Worm (Caenorhabditis elegans): ENCODE results near the gene T22D1.17.

Gene T22D1.17

DNA sequence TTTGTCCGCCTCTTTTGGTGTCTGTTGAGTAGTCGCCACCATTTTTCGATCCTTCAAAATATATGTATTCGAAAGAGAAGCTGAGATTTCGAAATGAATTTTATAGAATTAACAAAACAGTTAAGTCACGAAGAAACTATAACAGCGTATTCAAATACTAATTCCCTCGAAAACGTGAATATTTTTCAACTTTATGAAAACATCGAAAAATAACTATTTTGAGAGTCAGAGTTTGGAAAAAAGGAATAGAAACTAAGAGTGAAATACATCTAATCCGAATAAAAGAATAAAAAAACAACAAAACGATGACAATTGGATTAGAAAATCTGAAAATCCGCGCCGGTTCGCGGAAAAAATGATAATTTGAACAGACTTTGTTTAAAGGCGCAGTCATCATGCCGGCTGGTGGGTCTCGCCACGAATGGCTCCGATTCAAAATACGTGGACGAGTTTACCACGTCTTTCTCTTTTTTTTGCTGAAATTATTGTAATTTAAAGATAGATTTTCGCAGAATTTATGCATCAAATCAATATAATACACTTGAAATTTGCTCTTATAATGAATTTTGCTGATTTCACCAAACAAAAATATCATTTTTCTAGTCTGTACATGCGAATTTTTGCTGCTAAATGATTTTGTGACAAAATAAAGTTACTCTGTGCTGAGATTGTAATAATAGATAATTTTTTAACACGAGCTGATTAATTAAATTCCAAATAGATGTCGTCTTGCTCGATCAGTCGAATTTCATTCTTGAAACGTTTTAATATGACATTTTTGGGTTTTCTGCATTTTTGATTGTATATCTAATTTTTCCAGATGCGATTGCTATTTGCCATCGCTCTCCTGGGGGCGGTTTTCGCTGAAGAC is 4.3 kb downstream of the T22D1.17 start, which contains the start of the genes rpn-1 and ribo-1 (continued):
- TF ChIP-seq T20F7.1 (GFP tag; optimal IDR thresholded peaks at IDR 0.05) (no peak), dmd-9 (GFP tag; IDR thresholded peaks at IDR 0.05) (no peak), zip-2 (tag; optimal IDR thresholded peaks at IDR 0.05) (no peak), fkh-10 (GFP tag; optimal IDR thresholded peaks at IDR 0.05) (no peak), snpc-4 (tag; optimal IDR thresholded peaks at IDR 0.05) (no peak), zip-11 (GFP tag; IDR thresholded peaks at IDR 0.05) (no peak), ceh-44 (GFP tag; IDR thresholded peaks at IDR 0.05) (no peak), set-16 (GFP tag; IDR thresholded peaks at IDR 0.05) (no peak), lin-13 (GFP tag; optimal IDR thresholded peaks at IDR 0.05) (no peak), daf-16 (GFP tag; optimal IDR thresholded peaks at IDR 0.05) (no peak), daf-16 (tag; optimal IDR thresholded peaks at IDR 0.05) (peak; percentile 25), nhr-111 (GFP tag; optimal IDR thresholded peaks at IDR 0.05) (no peak), nhr-10 (tag; optimal IDR thresholded peaks at IDR 0.05) (no peak), ZK546.5 (tag; optimal IDR thresholded peaks at IDR 0.05) (no peak), madf-9 (GFP tag; conservative IDR thresholded peaks at IDR 0.05) (no peak), pha-4 (GFP tag; IDR thresholded peaks at IDR 0.05) (no peak), pha-4 (tag; optimal IDR thresholded peaks at IDR 0.05) (no peak), mes-2 (tag; optimal IDR thresholded peaks at IDR 0.05; ENCODE audit: poor library complexity, severe bottlenecking) (peak; percentile 39), nhr-6 (tag; optimal IDR thresholded peaks at IDR 0.05) (peak; percentile 15), unc-39 (tag; optimal IDR thresholded peaks at IDR 0.05) (no peak), vab-7 (GFP tag; IDR thresholded peaks at IDR 0.05) (no peak), dve-1 (tag; optimal IDR thresholded peaks at IDR 0.05; ENCODE audit: insufficient read depth) (peak; percentile 9), lsy-2 (tag; optimal IDR thresholded peaks at IDR 0.05) (peak in 1 of 2 experiments; percentile 64), ceh-62 (tag; optimal IDR thresholded peaks at IDR 0.05) (no peak), lim-7 (GFP tag; IDR thresholded peaks at IDR 0.05) (no peak), mdt-29 (GFP tag; IDR thresholded peaks at IDR 0.05) (no peak), snpc-1.2 (GFP tag; IDR thresholded peaks at IDR 0.05) (no peak), mep-1 (tag; optimal IDR thresholded peaks at IDR 0.05) (no peak), dmd-8 (GFP tag; IDR thresholded peaks at IDR 0.05) (no peak), lir-3 (tag; optimal IDR thresholded peaks at IDR 0.05) (no peak), aha-1 (tag) (peak; percentile 88), zfp-2 (tag; optimal IDR thresholded peaks at IDR 0.05) (no peak), ceh-20 (GFP tag; IDR thresholded peaks at IDR 0.05) (no peak), attf-4 (tag; optimal IDR thresholded peaks at IDR 0.05) (no peak), daf-19 (GFP tag; conservative IDR thresholded peaks at IDR 0.05) (no peak), hlh-11 (tag; optimal IDR thresholded peaks at IDR 0.05) (no peak)

DNA sequence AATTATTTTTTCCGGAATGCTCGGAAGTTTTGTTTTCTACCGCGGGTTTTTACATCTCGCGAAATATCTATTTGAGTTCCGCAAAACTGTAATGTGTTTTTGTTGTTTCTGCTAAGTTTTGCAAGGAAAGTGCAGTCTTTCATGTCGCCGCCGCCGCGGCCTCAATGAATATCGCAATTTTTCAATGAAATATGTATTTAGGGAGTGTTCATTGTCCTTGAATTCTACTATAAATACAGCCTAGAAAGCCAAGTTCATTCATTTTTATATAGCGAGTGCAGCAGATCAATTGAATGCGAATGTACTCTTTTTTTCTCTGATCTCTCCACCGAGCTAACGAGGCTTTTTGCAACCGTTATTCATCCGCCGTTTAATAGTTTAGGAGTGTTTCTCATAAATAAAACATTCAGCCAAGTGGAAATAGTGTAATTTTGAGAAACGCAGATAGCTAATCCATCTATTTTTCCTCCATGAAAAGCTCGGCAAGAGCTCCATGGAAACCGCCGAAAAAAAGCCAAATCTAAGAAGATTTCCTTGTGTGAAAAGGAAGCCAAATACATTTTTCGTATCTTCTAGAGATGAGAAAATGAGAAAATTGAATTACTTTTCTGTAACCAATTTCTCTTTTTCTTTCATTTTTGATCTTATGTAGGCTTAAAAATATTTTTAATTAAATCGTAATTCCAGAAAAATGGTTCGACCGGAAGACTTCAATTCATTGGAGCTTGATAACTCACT is 7.2 kb downstream of the T22D1.17 start, which contains the start of gene T22D1.3:
T22D1.3 (plus strand) TSS at position 688 of the 738 bp plus-strand sequence.
- peak; percentile 47 for TF ChIP-seq Y5F2A.4 (GFP tag; optimal IDR thresholded peaks at IDR 0.05)
- no peak for TF ChIP-seq madf-5 (GFP tag; IDR thresholded peaks at IDR 0.05)
- peak; percentile 28 for TF ChIP-seq ama-1 (optimal IDR thresholded peaks at IDR 0.05)
- no peak for TF ChIP-seq spr-3 (GFP tag; optimal IDR thresholded peaks at IDR 0.05)
- no peak for TF ChIP-seq ceh-28 (tag; optimal IDR thresholded peaks at IDR 0.05)
- no peak for TF ChIP-seq fos-1 (tag; optimal IDR thresholded peaks at IDR 0.05)
- TF ChIP-seq mdt-29 (GFP tag; IDR thresholded peaks at IDR 0.05): no peak
- TF ChIP-seq unc-130 (GFP tag; optimal IDR thresholded peaks at IDR 0.05): no peak
- no peak for TF ChIP-seq nhr-41 (GFP tag; IDR thresholded peaks at IDR 0.05)
- TF ChIP-seq ces-1 (GFP tag; optimal IDR thresholded peaks at IDR 0.05): no peak
- no peak for TF ChIP-seq saeg-2 (GFP tag; IDR thresholded peaks at IDR 0.05)
- no peak for TF ChIP-seq jun-1 (tag; optimal IDR thresholded peaks at IDR 0.05)
- no peak for TF ChIP-seq cey-2 (tag; optimal IDR thresholded peaks at IDR 0.05; ENCODE audit: borderline replicate concordance, insufficient read depth)
- TF ChIP-seq R02D3.7 (tag; optimal IDR thresholded peaks at IDR 0.05): no peak
- TF ChIP-seq nhr-237 (tag; optimal IDR thresholded peaks at IDR 0.05): no peak
- TF ChIP-seq hmg-1.1 (GFP tag; IDR thresholded peaks at IDR 0.05): no peak
- no peak for TF ChIP-seq nhr-10 (tag; optimal IDR thresholded peaks at IDR 0.05)
- peak in 1 of 2 experiments; percentile 15 for TF ChIP-seq lsy-2 (tag; optimal IDR thresholded peaks at IDR 0.05)
